Fruit fly (Drosophila melanogaster): Measurements from ENCODE around the gene Atg4b.
A peak's percentile ranks its signal among the peaks of the same experiment; 100 is the strongest.

Gene Atg4b

dm6 chr3R:15328083-15328779 lies 28.5 kb downstream of the Atg4b start, which contains the start of the genes CG6236 and ea (continued):
- TF ChIP-seq inv (GFP tag; IDR thresholded peaks at IDR 0.05; ENCODE audit: partially characterized antibody): no peak
- peak; percentile 4 for TF ChIP-seq CG1603 (tag; optimal IDR thresholded peaks at IDR 0.05)
- TF ChIP-seq CG10431 (GFP tag; optimal IDR thresholded peaks at IDR 0.05): no peak
- peak; percentile 61 for TF ChIP-seq CG3995 (GFP tag; optimal IDR thresholded peaks at IDR 0.05)
- no peak for TF ChIP-seq CkIIα-i1 (GFP tag; IDR thresholded peaks at IDR 0.05)
- no peak for TF ChIP-seq mam (GFP tag; optimal IDR thresholded peaks at IDR 0.05)
- TF ChIP-seq Chrac-16 (GFP tag; optimal IDR thresholded peaks at IDR 0.05): no peak
- TF ChIP-seq gsb-n (tag; optimal IDR thresholded peaks at IDR 0.05): no peak
- TF ChIP-seq CG6854 (GFP tag; optimal IDR thresholded peaks at IDR 0.05): peak; percentile 9
- no peak for TF ChIP-seq CG2678 (tag; optimal IDR thresholded peaks at IDR 0.05)
- no peak for TF ChIP-seq dmrt11E (tag; optimal IDR thresholded peaks at IDR 0.05)
- TF ChIP-seq Sry-δ (GFP tag; optimal IDR thresholded peaks at IDR 0.05): peak; percentile 30
- TF ChIP-seq Myb (GFP tag; optimal IDR thresholded peaks at IDR 0.05): peak; percentile 61
- no peak for TF ChIP-seq eyg (GFP tag; optimal IDR thresholded peaks at IDR 0.05)
- TF ChIP-seq CTCF (GFP tag; optimal IDR thresholded peaks at IDR 0.05): no peak
- TF ChIP-seq CG8388 (GFP tag; optimal IDR thresholded peaks at IDR 0.05): no peak
- no peak for TF ChIP-seq NC2α (GFP tag; optimal IDR thresholded peaks at IDR 0.05)
- peak; percentile 1 for TF ChIP-seq CG13296 (GFP tag; optimal IDR thresholded peaks at IDR 0.05)
- TF ChIP-seq D19A (tag; optimal IDR thresholded peaks at IDR 0.05): no peak
- no peak for TF ChIP-seq her (GFP tag; optimal IDR thresholded peaks at IDR 0.05)
- no peak for TF ChIP-seq tx (GFP tag; optimal IDR thresholded peaks at IDR 0.05)
- no peak for TF ChIP-seq CG4424 (GFP tag; optimal IDR thresholded peaks at IDR 0.05)
- peak; percentile 61 for TF ChIP-seq CG13624 (GFP tag; optimal IDR thresholded peaks at IDR 0.05)
- TF ChIP-seq btn (GFP tag; optimal IDR thresholded peaks at IDR 0.05): no peak
- no peak for TF ChIP-seq CG7839 (tag; optimal IDR thresholded peaks at IDR 0.05)
- TF ChIP-seq CG9932 (GFP tag; IDR thresholded peaks at IDR 0.05): no peak
- no peak for TF ChIP-seq CG11247 (GFP tag; IDR thresholded peaks at IDR 0.05)
- no peak for TF ChIP-seq klu (GFP tag; IDR thresholded peaks at IDR 0.05)
- no peak for TF ChIP-seq cas (GFP tag; IDR thresholded peaks at IDR 0.05)
- TF ChIP-seq Dip2 (GFP tag; IDR thresholded peaks at IDR 0.05): no peak
- TF ChIP-seq Dref (GFP tag; IDR thresholded peaks at IDR 0.05): no peak
- no peak for TF ChIP-seq CG7928 (GFP tag; optimal IDR thresholded peaks at IDR 0.05)
- TF ChIP-seq slou (GFP tag; optimal IDR thresholded peaks at IDR 0.05): no peak
- no peak for TF ChIP-seq CG11696 (GFP tag; IDR thresholded peaks at IDR 0.05)
- peak; percentile 79 for TF ChIP-seq pzg (GFP tag; optimal IDR thresholded peaks at IDR 0.05)
- no peak for TF ChIP-seq CG7963 (GFP tag; IDR thresholded peaks at IDR 0.05; ENCODE audit: partially characterized antibody)
- no peak for TF ChIP-seq usp (GFP tag; optimal IDR thresholded peaks at IDR 0.05)
- no peak for TF ChIP-seq odd (GFP tag; optimal IDR thresholded peaks at IDR 0.05)
- no peak for TF ChIP-seq rib (GFP tag; IDR thresholded peaks at IDR 0.05)
- TF ChIP-seq ham (GFP tag; IDR thresholded peaks at IDR 0.05): no peak
- TF ChIP-seq Spps (tag; optimal IDR thresholded peaks at IDR 0.05): no peak
- TF ChIP-seq Max (GFP tag; optimal IDR thresholded peaks at IDR 0.05): no peak
- no peak for TF ChIP-seq CG16863 (GFP tag; optimal IDR thresholded peaks at IDR 0.05)
- no peak for TF ChIP-seq zfh1 (GFP tag; IDR thresholded peaks at IDR 0.05)
- TF ChIP-seq CG4360 (GFP tag; IDR thresholded peaks at IDR 0.05): no peak
- TF ChIP-seq toy (GFP tag; IDR thresholded peaks at IDR 0.05): no peak
- no peak for TF ChIP-seq Ets65A (GFP tag)
- TF ChIP-seq ken (GFP tag; IDR thresholded peaks at IDR 0.05): no peak
- TF ChIP-seq CG15479 (GFP tag; optimal IDR thresholded peaks at IDR 0.05): no peak
- TF ChIP-seq Dp (GFP tag; optimal IDR thresholded peaks at IDR 0.05): peak; percentile 30
- TF ChIP-seq exex (tag; optimal IDR thresholded peaks at IDR 0.05): no peak
- TF ChIP-seq Hmr (GFP tag; optimal IDR thresholded peaks at IDR 0.05): no peak
